Fruit fly (Drosophila melanogaster) whole organism, wandering third instar larva: Measurements from ENCODE around the gene cu.

Source experiments
- Jra ChIP-seq: sonication (Bioruptor generic); optimal IDR thresholded peaks from 2 replicates; lab custom pipeline; 2016; ENCODE audit warnings: missing biosample characterization, missing genetic modification characterization
- Mio ChIP-seq: sonication (Bioruptor generic); optimal IDR thresholded peaks from 2 replicates; lab custom pipeline; 2016; ENCODE audit warnings: missing biosample characterization, missing genetic modification characterization

DNA sequence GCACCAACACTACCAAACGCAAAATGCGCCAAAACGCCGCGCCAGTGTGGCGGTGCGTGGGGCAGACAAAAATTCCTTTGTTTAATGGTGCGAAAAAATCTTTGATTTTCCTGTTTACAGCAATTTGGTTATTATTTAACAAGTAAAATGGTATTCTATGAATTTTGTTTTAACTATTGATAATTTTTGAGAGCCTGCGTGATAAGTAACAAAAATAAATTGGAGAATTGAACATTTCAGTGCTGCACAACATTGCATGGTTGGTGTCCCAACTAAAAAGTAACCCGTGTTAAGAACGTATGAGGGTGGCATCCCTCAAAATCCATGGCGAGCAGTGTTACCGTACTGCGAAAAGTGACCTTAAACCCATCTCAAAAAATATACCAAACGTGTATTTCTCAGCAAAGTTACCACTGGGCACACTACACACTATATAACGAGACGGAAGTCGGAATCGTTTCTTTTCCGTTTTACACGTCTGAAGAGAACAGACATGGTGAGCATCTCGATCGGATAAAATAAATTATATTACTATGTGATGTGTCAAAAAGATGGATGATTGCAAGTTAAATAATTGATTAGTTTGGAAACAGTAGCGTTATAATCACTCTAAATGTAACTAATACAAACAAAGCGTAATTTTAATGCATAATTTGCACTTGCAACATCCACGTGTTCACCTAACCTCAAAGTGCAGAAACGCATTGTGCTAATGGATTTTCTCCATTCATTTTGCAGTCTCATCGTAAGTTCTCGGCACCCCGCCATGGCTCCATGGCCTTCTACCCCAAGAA is 24.2 kb downstream of the cu start, which contains the start of the genes CG6693 and RpL3:
- no peak for TF ChIP-seq Mio (GFP tag; lab: Kevin White, UChicago)
- TF ChIP-seq Jra (GFP tag; lab: Kevin White, UChicago) = peak; percentile 71
